Fruit fly (Drosophila melanogaster) whole organism, wandering third instar larva: ENCODE results near the gene CG42828.

Source experiments
- Dfd ChIP-seq: fragments of >200 bp; optimal IDR thresholded peaks from 2 replicates; lab custom pipeline; 2017; ENCODE audit warnings: missing biosample characterization, missing genetic modification characterization
- Jra ChIP-seq: sonication (Bioruptor generic); optimal IDR thresholded peaks from 2 replicates; lab custom pipeline; 2016; ENCODE audit warnings: missing biosample characterization, missing genetic modification characterization
- dl ChIP-seq, 2 experiments: fragments of 175-275, 200-275 bp in 1 of 2; fragments of 200-275 bp in 1 of 2; sonication (Bioruptor generic); optimal IDR thresholded peaks; lab custom pipeline; 2018; ENCODE audit warnings: mild to moderate bottlenecking in 2 of 2, missing biosample characterization in 2 of 2, missing genetic modification characterization in 2 of 2, moderate library complexity in 2 of 2; ENCODE audit not compliant: partially characterized antibody in 2 of 2, insufficient read depth in 1 of 2

- TF ChIP-seq Jra (GFP tag; lab: Kevin White, UChicago) (no peak), dl (GFP tag; optimal IDR thresholded peaks at IDR 0.05; lab: Kevin White, UChicago; ENCODE audit: insufficient read depth in 1 of 2, partially characterized antibody in 2 of 2) (no peak), Dfd (GFP tag; lab: Kevin White, UChicago) (no peak)
These were observed 37.9 kb upstream of the CG42828 start for dm6 chr3R:23335577-23335976.
